In genomic region chrIV:10661760-10662159, ce11 we compare ENCODE assay signal across 5 worm cellular contexts.
TF ChIP-seq lines count a peak whose summit lies in the region.

TSS of gene fmo-1 (plus strand) at chrIV:10661857.

TF ChIP-seq in whole organism, L1 larva, 84 proteins besides CTCF, POLR2A, EP300 and RAD21:
- peak; percentile 23 for TF ChIP-seq elt-2 (tag; optimal IDR thresholded peaks at IDR 0.05; lab: Kevin White, UChicago)
- TF ChIP-seq C34B4.2 (tag; optimal IDR thresholded peaks at IDR 0.05; lab: Kevin White, UChicago) = no peak
- TF ChIP-seq C04F5.9 (tag; optimal IDR thresholded peaks at IDR 0.05; lab: Kevin White, UChicago) = no peak
- TF ChIP-seq zip-4 (GFP tag; optimal IDR thresholded peaks at IDR 0.05; lab: Kevin White, UChicago) = no peak
- TF ChIP-seq elt-3 (tag; optimal IDR thresholded peaks at IDR 0.05; lab: Kevin White, UChicago) = no peak
- no peak for TF ChIP-seq nhr-19 (GFP tag; conservative IDR thresholded peaks at IDR 0.05; lab: Robert Waterston, UW)
- TF ChIP-seq swsn-7 (tag; optimal IDR thresholded peaks at IDR 0.05; lab: Kevin White, UChicago) = no peak

TF ChIP-seq in whole organism, L2 larva, 48 proteins besides CTCF, POLR2A, EP300 and RAD21:
- TF ChIP-seq nhr-25 (tag; optimal IDR thresholded peaks at IDR 0.05; lab: Kevin White, UChicago) = no peak
- TF ChIP-seq fos-1 (tag; optimal IDR thresholded peaks at IDR 0.05; lab: Kevin White, UChicago) = peak; percentile 52
- peak; percentile 8 for TF ChIP-seq gmeb-1 (tag; optimal IDR thresholded peaks at IDR 0.05; lab: Kevin White, UChicago)
- TF ChIP-seq ama-1 (optimal IDR thresholded peaks at IDR 0.05; lab: Kevin White, UChicago) = no peak
- no peak for TF ChIP-seq blmp-1 (tag; optimal IDR thresholded peaks at IDR 0.05; lab: Kevin White, UChicago; ENCODE audit: insufficient read depth)

TF ChIP-seq in whole organism, L3 larva, 47 proteins besides CTCF, POLR2A, EP300 and RAD21:
- no peak for TF ChIP-seq R02D3.7 (tag; optimal IDR thresholded peaks at IDR 0.05; lab: Kevin White, UChicago)
- no peak for TF ChIP-seq skn-1 (tag; optimal IDR thresholded peaks at IDR 0.05; lab: Kevin White, UChicago)
- no peak for TF ChIP-seq fkh-10 (GFP tag; optimal IDR thresholded peaks at IDR 0.05; lab: Kevin White, UChicago)
- TF ChIP-seq pha-4 (tag; optimal IDR thresholded peaks at IDR 0.05; lab: Kevin White, UChicago) = no peak
- TF ChIP-seq ama-1 (optimal IDR thresholded peaks at IDR 0.05; lab: Kevin White, UChicago) = no peak
- no peak for TF ChIP-seq eor-1 (tag; optimal IDR thresholded peaks at IDR 0.05; lab: Kevin White, UChicago)
- no peak for TF ChIP-seq unc-62 (GFP tag; optimal IDR thresholded peaks at IDR 0.05; lab: Kevin White, UChicago)
- TF ChIP-seq pqm-1 (tag; optimal IDR thresholded peaks at IDR 0.05; lab: Kevin White, UChicago) = peak; percentile 66
- peak; percentile 57 for TF ChIP-seq elt-2 (tag; optimal IDR thresholded peaks at IDR 0.05; lab: Kevin White, UChicago)
- TF ChIP-seq nhr-11 (tag; optimal IDR thresholded peaks at IDR 0.05; lab: Kevin White, UChicago) = no peak

TF ChIP-seq in whole organism, L4 larva, 104 proteins besides CTCF, POLR2A, EP300 and RAD21:
- TF ChIP-seq hlh-11 (tag; optimal IDR thresholded peaks at IDR 0.05; lab: Kevin White, UChicago) (peak; percentile 16), T26A8.4 (GFP tag; IDR thresholded peaks at IDR 0.05; lab: Robert Waterston, UW) (no peak), pqm-1 (tag; optimal IDR thresholded peaks at IDR 0.05; lab: Kevin White, UChicago) (peak; percentile 50), daf-19 (GFP tag; conservative IDR thresholded peaks at IDR 0.05; lab: Robert Waterston, UW) (no peak), unc-39 (tag; optimal IDR thresholded peaks at IDR 0.05; lab: Kevin White, UChicago) (no peak), ces-1 (GFP tag; optimal IDR thresholded peaks at IDR 0.05; lab: Kevin White, UChicago) (no peak), nhr-28 (tag; optimal IDR thresholded peaks at IDR 0.05; lab: Kevin White, UChicago) (peak; percentile 60), duxl-1 (tag; optimal IDR thresholded peaks at IDR 0.05; lab: Kevin White, UChicago; ENCODE audit: poor library complexity) (no peak), vab-7 (GFP tag; IDR thresholded peaks at IDR 0.05; lab: Robert Waterston, UW) (no peak), nhr-77 (tag; optimal IDR thresholded peaks at IDR 0.05; lab: Kevin White, UChicago) (no peak), T20F7.1 (GFP tag; optimal IDR thresholded peaks at IDR 0.05; lab: Kevin White, UChicago) (no peak), jun-1 (tag; optimal IDR thresholded peaks at IDR 0.05; lab: Kevin White, UChicago) (no peak)

TF ChIP-seq in whole organism, young adult, 124 proteins besides CTCF, POLR2A, EP300 and RAD21:
- TF ChIP-seq nhr-80 (tag; optimal IDR thresholded peaks at IDR 0.05; lab: Kevin White, UChicago) = peak; percentile 14
- no peak for TF ChIP-seq atf-7 (tag; optimal IDR thresholded peaks at IDR 0.05; lab: Kevin White, UChicago)
